Fruit fly (Drosophila melanogaster): Measurements from ENCODE around the gene CG31459.

CG31459 gene

dm6 chr3R:19822138-19822537 lies 18.5 kb upstream of the CG31459 start:
- TF ChIP-seq noc (tag; optimal IDR thresholded peaks at IDR 0.05): no peak

dm6 chr3R:19824480-19824879 lies 16.2 kb upstream of the CG31459 start:
- TF ChIP-seq noc (tag; optimal IDR thresholded peaks at IDR 0.05): no peak

- no peak for TF ChIP-seq noc (tag; optimal IDR thresholded peaks at IDR 0.05)
Measured at dm6 chr3R:19826355-19826754, 14.3 kb upstream of the CG31459 start.

dm6 chr3R:19826806-19827328 lies 13.8 kb upstream of the CG31459 start:
- no peak for TF ChIP-seq noc (tag; optimal IDR thresholded peaks at IDR 0.05)

- TF ChIP-seq noc (tag; optimal IDR thresholded peaks at IDR 0.05): peak; percentile 68
Measured at dm6 chr3R:19830973-19831372, 9.7 kb upstream of the CG31459 start.

DNA sequence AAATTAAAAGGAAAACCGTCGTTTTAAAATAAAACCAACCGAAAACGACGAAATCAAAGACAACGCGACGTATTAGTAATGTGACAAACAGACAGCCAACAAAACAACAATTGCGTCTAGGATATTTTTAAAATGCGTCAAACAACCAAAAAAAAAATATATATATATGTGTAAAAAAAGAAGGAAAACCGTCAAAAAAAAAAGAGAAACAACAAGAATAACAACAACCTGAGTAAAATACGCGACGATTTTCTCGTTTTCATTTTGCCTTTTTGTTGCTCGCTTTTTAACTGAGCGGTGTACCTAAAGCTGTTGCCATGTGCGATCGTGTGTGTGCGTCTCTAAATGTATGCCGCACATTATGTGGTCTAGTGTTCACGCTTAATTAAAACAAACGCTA lies 7.1 kb upstream of the CG31459 start:
- TF ChIP-seq noc (tag; optimal IDR thresholded peaks at IDR 0.05): no peak

dm6 chr3R:19833963-19834362 lies 6.7 kb upstream of the CG31459 start:
- TF ChIP-seq noc (tag; optimal IDR thresholded peaks at IDR 0.05): peak; percentile 37

DNA sequence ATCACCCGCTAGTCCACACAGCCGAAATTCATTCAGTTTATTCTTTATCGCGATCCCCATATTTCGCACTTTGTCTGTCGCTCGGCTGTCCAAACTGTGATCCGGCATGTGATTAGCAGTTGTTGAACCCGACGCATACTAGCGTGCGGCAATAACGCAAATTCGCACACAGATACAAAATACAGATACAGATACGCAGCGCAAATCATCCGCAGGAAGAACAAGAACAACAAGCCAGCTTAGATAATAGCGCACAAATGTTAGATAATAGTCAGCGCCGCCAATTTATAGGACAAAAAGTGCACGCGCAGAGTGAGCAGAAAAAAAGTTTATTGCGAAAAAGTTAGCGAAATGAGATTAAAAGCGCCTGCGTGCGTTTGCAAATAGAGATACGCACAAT lies 5.7 kb upstream of the CG31459 start:
- peak; percentile 73 for TF ChIP-seq noc (tag; optimal IDR thresholded peaks at IDR 0.05)

dm6 chr3R:19836687-19837086 lies 4.0 kb upstream of the CG31459 start, which contains the start of gene bnl:
bnl (minus strand) TSS chr3R:19836817.
- peak; percentile 61 for TF ChIP-seq noc (tag; optimal IDR thresholded peaks at IDR 0.05)

- no peak for TF ChIP-seq noc (tag; optimal IDR thresholded peaks at IDR 0.05)
Measured at dm6 chr3R:19838925-19839601, 1.6 kb upstream of the CG31459 start.

- no peak for TF ChIP-seq noc (tag; optimal IDR thresholded peaks at IDR 0.05)
Measured at dm6 chr3R:19843888-19844287, 3.2 kb downstream of the CG31459 start.

dm6 chr3R:19846870-19847590 lies 6.4 kb downstream of the CG31459 start, which contains the start of gene MICU3:
MICU3 (plus strand) TSS chr3R:19847311.
- TF ChIP-seq noc (tag; optimal IDR thresholded peaks at IDR 0.05): peak; percentile 51

DNA sequence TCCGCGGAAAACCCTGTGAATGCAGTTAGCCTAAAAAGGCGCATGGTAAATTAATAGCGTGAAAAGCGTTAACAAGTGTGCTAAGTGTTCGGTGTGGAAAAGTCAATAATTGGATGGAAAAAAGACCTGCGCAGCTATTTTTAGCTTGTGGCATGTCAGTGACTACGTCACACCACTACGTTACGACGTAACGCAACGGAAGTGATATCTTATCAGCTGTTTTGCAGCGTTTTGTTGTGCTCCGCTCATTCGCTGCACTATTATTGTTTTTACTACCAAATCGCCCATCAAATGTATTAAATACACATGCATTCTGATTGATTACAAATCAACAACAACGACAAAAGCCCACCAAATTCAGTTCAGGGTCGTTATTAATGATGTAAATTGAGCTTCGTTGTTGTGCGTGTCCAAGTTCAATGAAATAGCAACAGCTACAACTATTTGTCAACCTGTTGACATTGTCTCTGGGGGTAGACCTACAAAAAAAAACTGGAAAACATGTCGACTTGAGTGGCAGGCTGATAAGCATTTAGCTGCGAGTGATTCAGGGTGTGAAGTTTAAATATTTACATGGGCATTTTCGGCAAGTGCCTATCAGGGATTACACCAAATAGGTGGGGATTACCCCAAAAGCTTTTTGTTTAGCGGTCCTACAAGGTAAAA lies 7.1 kb downstream of the CG31459 start:
- no peak for TF ChIP-seq noc (tag; optimal IDR thresholded peaks at IDR 0.05)

dm6 chr3R:19858017-19858659 lies 17.5 kb downstream of the CG31459 start:
- peak; percentile 80 for TF ChIP-seq noc (tag; optimal IDR thresholded peaks at IDR 0.05)

DNA sequence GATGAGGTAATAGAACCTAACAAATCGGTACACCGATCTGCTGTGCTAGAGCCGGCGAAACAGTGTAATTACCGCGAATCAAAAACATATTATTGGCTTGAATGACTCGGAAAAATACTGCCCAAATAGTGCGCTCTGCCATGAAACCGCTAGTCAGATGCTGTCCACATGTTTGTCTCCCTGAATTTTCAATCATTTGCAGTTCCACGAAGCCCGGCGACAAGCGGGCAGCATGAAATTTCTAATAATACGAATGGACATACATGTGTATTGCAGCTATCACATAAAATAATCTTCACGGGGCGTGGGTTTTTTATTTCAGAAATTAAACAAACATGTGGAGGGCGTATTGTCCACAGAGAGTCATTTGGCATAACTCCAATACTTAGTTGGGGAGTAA lies 18.3 kb downstream of the CG31459 start:
- no peak for TF ChIP-seq noc (tag; optimal IDR thresholded peaks at IDR 0.05)

All from whole organism, larva.